Worm (Caenorhabditis elegans): ENCODE data around the gene dot-1.2.

DNA sequence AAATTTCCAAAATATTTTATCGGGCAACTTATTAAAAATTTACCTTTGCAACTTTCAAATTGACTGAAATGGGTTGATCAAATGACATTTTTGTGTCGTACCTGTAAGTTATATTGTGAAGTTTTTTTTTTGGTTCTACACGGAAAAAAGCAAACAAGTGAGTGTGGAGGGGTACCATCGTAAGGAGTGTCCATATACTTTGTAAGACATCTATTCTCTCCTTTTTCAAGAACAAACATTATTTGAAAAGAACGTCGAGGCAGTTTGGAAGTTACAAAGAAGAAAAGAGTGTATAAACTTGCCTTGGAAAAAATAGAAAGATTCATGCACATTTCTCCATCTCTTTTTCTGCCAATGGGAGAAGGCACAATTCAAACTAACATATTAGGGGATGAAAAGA, 31.8 kb downstream of the dot-1.2 start, which contains the start of gene taf-7.1:
- no peak for TF ChIP-seq ceh-39 (tag; optimal IDR thresholded peaks at IDR 0.05)
- TF ChIP-seq snpc-4 (tag; optimal IDR thresholded peaks at IDR 0.05) = no peak
- TF ChIP-seq elt-1 (tag; optimal IDR thresholded peaks at IDR 0.05; ENCODE audit: borderline replicate concordance, insufficient read depth) = no peak
- no peak for TF ChIP-seq tbx-8 (GFP tag; optimal IDR thresholded peaks at IDR 0.05)
- no peak for TF ChIP-seq sem-2 (GFP tag; optimal IDR thresholded peaks at IDR 0.05)
- no peak for TF ChIP-seq lsy-2 (tag; optimal IDR thresholded peaks at IDR 0.05)

Measured in whole organism, mixed stage, embryonic.